Worm (Caenorhabditis elegans) whole organism, L4 larva: ENCODE data around the gene gst-34.

ENCODE experiments used
- ZK337.2 ChIP-seq: fragments of 200-800 bp; sonication (Bioruptor generic); IDR thresholded peaks from 2 replicates; pipeline ENCODE4 v1.3.6; 2022; ENCODE audit warnings: missing genetic modification reagents, missing genetic modification characterization, missing compliant biosample characterization
- daf-12 ChIP-seq: fragments of 150-350 bp; optimal IDR thresholded peaks from 2 replicates; lab custom pipeline; 2014; ENCODE audit warnings: missing biosample characterization, missing genetic modification reagents, missing genetic modification characterization
- dve-1 ChIP-seq: sonication (generic microtip); optimal IDR thresholded peaks from 2 replicates; lab custom pipeline; 2017; ENCODE audit warnings: antibody characterized with exemption, mild to moderate bottlenecking, missing genetic modification characterization, missing compliant biosample characterization; ENCODE audit not compliant: insufficient read depth
- hlh-11 ChIP-seq: fragments of 200-800 bp; sonication (Bioruptor generic); optimal IDR thresholded peaks from 2 replicates; lab custom pipeline; 2018; ENCODE audit warnings: mild to moderate bottlenecking, missing genetic modification characterization, missing compliant biosample characterization
- nhr-28 ChIP-seq: fragments of 150-350 bp; optimal IDR thresholded peaks from 2 replicates; lab custom pipeline; 2014; ENCODE audit warnings: missing biosample characterization, missing genetic modification characterization
- nhr-41 ChIP-seq: fragments of 200-800 bp; sonication (Bioruptor generic); IDR thresholded peaks from 2 replicates; pipeline ENCODE4 v1.3.6; 2022; ENCODE audit warnings: missing genetic modification reagents, missing genetic modification characterization, missing compliant biosample characterization
- php-3 ChIP-seq: fragments of 200-800 bp; sonication (Bioruptor generic); IDR thresholded peaks from 2 replicates; pipeline ENCODE4 v1.3.6; 2022; ENCODE audit warnings: missing genetic modification reagents, missing genetic modification characterization, missing compliant biosample characterization
- tra-1 ChIP-seq: fragments of 200-800 bp; sonication (Bioruptor generic); IDR thresholded peaks from 2 replicates; pipeline ENCODE4 v1.3.6; 2022; ENCODE audit warnings: missing genetic modification reagents, missing genetic modification characterization, missing compliant biosample characterization
- unc-62 ChIP-seq, 3 experiments: fragments of 150-350 bp in 1 of 3; sonication (generic microtip); optimal IDR thresholded peaks in 2 of 3; peaks in 1 of 3; 1 replicate in 1 of 3; 2 replicates in 2 of 3; lab custom pipeline; 2014 to 2017; ENCODE audit warnings: missing biosample characterization in 3 of 3, missing genetic modification characterization in 3 of 3, missing genetic modification reagents in 3 of 3, missing genotype in 1 of 3

DNA sequence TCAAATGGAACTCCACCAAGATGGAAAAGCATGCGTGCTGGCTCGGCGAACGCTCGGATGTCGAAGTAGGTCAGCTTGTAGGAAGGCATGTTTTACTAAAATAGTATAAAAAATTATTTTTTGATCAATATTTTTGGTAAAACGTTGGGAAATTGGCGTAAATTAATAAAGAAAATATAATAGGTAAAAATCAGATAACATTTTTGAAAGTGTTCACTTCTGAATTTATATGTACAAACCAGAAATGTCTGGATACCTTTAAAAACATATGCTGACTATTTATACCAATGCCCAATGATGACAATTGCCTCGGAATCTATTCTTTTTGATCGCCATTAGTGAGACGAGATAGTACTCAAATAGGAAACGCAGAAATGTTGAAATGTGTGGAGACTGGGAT, 2.2 kb upstream of the gst-34 start, which contains the start of gene gst-35:
- no peak for TF ChIP-seq hlh-11
- TF ChIP-seq dve-1 (tag; lab: Kevin White, UChicago): no peak
- TF ChIP-seq unc-62 (GFP tag; optimal IDR thresholded peaks at IDR 0.05 in 1 of 2; lab: Kevin White, UChicago): no peak
- TF ChIP-seq unc-62 (tag; optimal IDR thresholded peaks at IDR 0.05; lab: Kevin White, UChicago): no peak
- TF ChIP-seq tra-1 (GFP tag; lab: Robert Waterston, UW): no peak
- TF ChIP-seq ZK337.2 (GFP tag; lab: Robert Waterston, UW): no peak
- TF ChIP-seq nhr-41 (GFP tag; lab: Robert Waterston, UW): no peak
- TF ChIP-seq daf-12 (tag; lab: Kevin White, UChicago): no peak
- no peak for TF ChIP-seq php-3 (GFP tag; lab: Robert Waterston, UW)
- no peak for TF ChIP-seq nhr-28 (tag; lab: Kevin White, UChicago)
